Worm (Caenorhabditis elegans): ENCODE data around the gene Y62H9A.11.

Y62H9A.11 gene

ce11 chrX:11885577-11885976, 21.6 kb downstream of the Y62H9A.11 start, which contains the start of gene Y62H9A.7:
Gene Y62H9A.7, minus strand, starts transcription at chrX:11885677.
- TF ChIP-seq med-1 (GFP tag; optimal IDR thresholded peaks at IDR 0.05; ENCODE audit: insufficient read depth) (no peak), ztf-29 (GFP tag; IDR thresholded peaks at IDR 0.05) (no peak), ztf-23 (GFP tag; IDR thresholded peaks at IDR 0.05) (no peak), flt-1 (GFP tag; IDR thresholded peaks at IDR 0.05) (no peak), tab-1 (GFP tag; IDR thresholded peaks at IDR 0.05) (no peak), cog-1 (tag; optimal IDR thresholded peaks at IDR 0.05) (no peak), klf-2 (GFP tag; conservative IDR thresholded peaks at IDR 0.05) (no peak), ref-1 (GFP tag; conservative IDR thresholded peaks at IDR 0.05) (no peak), T22C8.4 (GFP tag; IDR thresholded peaks at IDR 0.05) (no peak)

- TF ChIP-seq cog-1 (tag; optimal IDR thresholded peaks at IDR 0.05) (no peak), flt-1 (GFP tag; IDR thresholded peaks at IDR 0.05) (no peak), med-1 (GFP tag; optimal IDR thresholded peaks at IDR 0.05; ENCODE audit: insufficient read depth) (no peak), ztf-23 (GFP tag; IDR thresholded peaks at IDR 0.05) (no peak), ref-1 (GFP tag; conservative IDR thresholded peaks at IDR 0.05) (no peak), tab-1 (GFP tag; IDR thresholded peaks at IDR 0.05) (no peak), ztf-29 (GFP tag; IDR thresholded peaks at IDR 0.05) (no peak), T22C8.4 (GFP tag; IDR thresholded peaks at IDR 0.05) (no peak)
These were observed 24.4 kb downstream of the Y62H9A.11 start, which contains the start of the genes Y62H9A.5 and ule-5 for ce11 chrX:11882800-11883199. Gene Y62H9A.5, minus strand, starts transcription at chrX:11882900. Gene ule-5, plus strand, starts transcription at chrX:11883127.

ce11 chrX:11879871-11880270, 27.3 kb downstream of the Y62H9A.11 start, which contains the start of the genes Y62H9A.3 and Y62H9A.4:
Gene Y62H9A.3, minus strand, starts transcription at chrX:11879971.
Gene Y62H9A.4, plus strand, starts transcription at chrX:11880126.
- TF ChIP-seq tab-1 (GFP tag; IDR thresholded peaks at IDR 0.05) (no peak), med-1 (GFP tag; optimal IDR thresholded peaks at IDR 0.05; ENCODE audit: insufficient read depth) (no peak), klf-2 (GFP tag; conservative IDR thresholded peaks at IDR 0.05) (no peak), T22C8.4 (GFP tag; IDR thresholded peaks at IDR 0.05) (no peak), ref-1 (GFP tag; conservative IDR thresholded peaks at IDR 0.05) (no peak), ztf-23 (GFP tag; IDR thresholded peaks at IDR 0.05) (no peak), cog-1 (tag; optimal IDR thresholded peaks at IDR 0.05) (no peak), flt-1 (GFP tag; IDR thresholded peaks at IDR 0.05) (no peak), ztf-29 (GFP tag; IDR thresholded peaks at IDR 0.05) (no peak)

- TF ChIP-seq cog-1 (tag; optimal IDR thresholded peaks at IDR 0.05) = no peak
- no peak for TF ChIP-seq ztf-23 (GFP tag; IDR thresholded peaks at IDR 0.05)
- TF ChIP-seq med-1 (GFP tag; optimal IDR thresholded peaks at IDR 0.05; ENCODE audit: insufficient read depth) = no peak
- no peak for TF ChIP-seq T22C8.4 (GFP tag; IDR thresholded peaks at IDR 0.05)
- TF ChIP-seq klf-2 (GFP tag; conservative IDR thresholded peaks at IDR 0.05) = no peak
These were observed 29.1 kb downstream of the Y62H9A.11 start, which contains the start of gene Y62H9A.2 for ce11 chrX:11878109-11878508. Gene Y62H9A.2, minus strand, starts transcription at chrX:11878209.

- TF ChIP-seq T22C8.4 (GFP tag; IDR thresholded peaks at IDR 0.05) (no peak), cog-1 (tag; optimal IDR thresholded peaks at IDR 0.05) (no peak), tab-1 (GFP tag; IDR thresholded peaks at IDR 0.05) (no peak), ztf-29 (GFP tag; IDR thresholded peaks at IDR 0.05) (no peak)
These were observed 31.9 kb downstream of the Y62H9A.11 start, which contains the start of gene Y62H9A.1 for ce11 chrX:11875260-11875659. Gene Y62H9A.1, plus strand, starts transcription at chrX:11875541.

ce11 chrX:11872210-11872609, 35.0 kb downstream of the Y62H9A.11 start:
- no peak for TF ChIP-seq tab-1 (GFP tag; IDR thresholded peaks at IDR 0.05)
- no peak for TF ChIP-seq ref-1 (GFP tag; conservative IDR thresholded peaks at IDR 0.05)
- no peak for TF ChIP-seq klf-2 (GFP tag; conservative IDR thresholded peaks at IDR 0.05)
- TF ChIP-seq ztf-23 (GFP tag; IDR thresholded peaks at IDR 0.05) = no peak
- TF ChIP-seq flt-1 (GFP tag; IDR thresholded peaks at IDR 0.05) = no peak
- no peak for TF ChIP-seq cog-1 (tag; optimal IDR thresholded peaks at IDR 0.05)
- TF ChIP-seq med-1 (GFP tag; optimal IDR thresholded peaks at IDR 0.05; ENCODE audit: insufficient read depth) = no peak
- TF ChIP-seq T22C8.4 (GFP tag; IDR thresholded peaks at IDR 0.05) = no peak
- no peak for TF ChIP-seq ztf-29 (GFP tag; IDR thresholded peaks at IDR 0.05)

ce11 chrX:11870393-11870792, 36.8 kb downstream of the Y62H9A.11 start:
- TF ChIP-seq T22C8.4 (GFP tag; IDR thresholded peaks at IDR 0.05) = no peak
- no peak for TF ChIP-seq klf-2 (GFP tag; conservative IDR thresholded peaks at IDR 0.05)
- no peak for TF ChIP-seq ref-1 (GFP tag; conservative IDR thresholded peaks at IDR 0.05)
- TF ChIP-seq ztf-23 (GFP tag; IDR thresholded peaks at IDR 0.05) = no peak
- TF ChIP-seq tab-1 (GFP tag; IDR thresholded peaks at IDR 0.05) = no peak
- no peak for TF ChIP-seq ztf-29 (GFP tag; IDR thresholded peaks at IDR 0.05)
- no peak for TF ChIP-seq cog-1 (tag; optimal IDR thresholded peaks at IDR 0.05)

ce11 chrX:11869260-11869659, 37.9 kb downstream of the Y62H9A.11 start, which contains the start of gene dot-1.2:
Gene dot-1.2, minus strand, starts transcription at chrX:11869360.
- no peak for TF ChIP-seq ztf-23 (GFP tag; IDR thresholded peaks at IDR 0.05)
- TF ChIP-seq T22C8.4 (GFP tag; IDR thresholded peaks at IDR 0.05) = no peak
- no peak for TF ChIP-seq tab-1 (GFP tag; IDR thresholded peaks at IDR 0.05)
- TF ChIP-seq cog-1 (tag; optimal IDR thresholded peaks at IDR 0.05) = no peak
- TF ChIP-seq ref-1 (GFP tag; conservative IDR thresholded peaks at IDR 0.05) = no peak
- no peak for TF ChIP-seq flt-1 (GFP tag; IDR thresholded peaks at IDR 0.05)
- TF ChIP-seq med-1 (GFP tag; optimal IDR thresholded peaks at IDR 0.05; ENCODE audit: insufficient read depth) = no peak
- TF ChIP-seq ztf-29 (GFP tag; IDR thresholded peaks at IDR 0.05) = no peak
- no peak for TF ChIP-seq klf-2 (GFP tag; conservative IDR thresholded peaks at IDR 0.05)

- no peak for TF ChIP-seq ref-1 (GFP tag; conservative IDR thresholded peaks at IDR 0.05)
- no peak for TF ChIP-seq tab-1 (GFP tag; IDR thresholded peaks at IDR 0.05)
- TF ChIP-seq med-1 (GFP tag; optimal IDR thresholded peaks at IDR 0.05; ENCODE audit: insufficient read depth) = no peak
- no peak for TF ChIP-seq T22C8.4 (GFP tag; IDR thresholded peaks at IDR 0.05)
- TF ChIP-seq cog-1 (tag; optimal IDR thresholded peaks at IDR 0.05) = no peak
- no peak for TF ChIP-seq flt-1 (GFP tag; IDR thresholded peaks at IDR 0.05)
- TF ChIP-seq klf-2 (GFP tag; conservative IDR thresholded peaks at IDR 0.05) = no peak
- TF ChIP-seq ztf-23 (GFP tag; IDR thresholded peaks at IDR 0.05) = no peak
- no peak for TF ChIP-seq ztf-29 (GFP tag; IDR thresholded peaks at IDR 0.05)
These were observed 42.1 kb downstream of the Y62H9A.11 start, which contains the start of gene F54F7.6 for ce11 chrX:11865083-11865482. Gene F54F7.6, plus strand, starts transcription at chrX:11865383.

ce11 chrX:11863307-11863706, 43.9 kb downstream of the Y62H9A.11 start, which contains the start of gene F54F7.10:
Gene F54F7.10, plus strand, starts transcription at chrX:11863607.
- TF ChIP-seq tab-1 (GFP tag; IDR thresholded peaks at IDR 0.05) (no peak), klf-2 (GFP tag; conservative IDR thresholded peaks at IDR 0.05) (no peak), T22C8.4 (GFP tag; IDR thresholded peaks at IDR 0.05) (no peak), ztf-29 (GFP tag; IDR thresholded peaks at IDR 0.05) (no peak), ztf-23 (GFP tag; IDR thresholded peaks at IDR 0.05) (no peak), ref-1 (GFP tag; conservative IDR thresholded peaks at IDR 0.05) (no peak), flt-1 (GFP tag; IDR thresholded peaks at IDR 0.05) (no peak), med-1 (GFP tag; optimal IDR thresholded peaks at IDR 0.05; ENCODE audit: insufficient read depth) (no peak), cog-1 (tag; optimal IDR thresholded peaks at IDR 0.05) (no peak)
